Worm (Caenorhabditis elegans): ENCODE data around the gene cyp-35D1.

DNA sequence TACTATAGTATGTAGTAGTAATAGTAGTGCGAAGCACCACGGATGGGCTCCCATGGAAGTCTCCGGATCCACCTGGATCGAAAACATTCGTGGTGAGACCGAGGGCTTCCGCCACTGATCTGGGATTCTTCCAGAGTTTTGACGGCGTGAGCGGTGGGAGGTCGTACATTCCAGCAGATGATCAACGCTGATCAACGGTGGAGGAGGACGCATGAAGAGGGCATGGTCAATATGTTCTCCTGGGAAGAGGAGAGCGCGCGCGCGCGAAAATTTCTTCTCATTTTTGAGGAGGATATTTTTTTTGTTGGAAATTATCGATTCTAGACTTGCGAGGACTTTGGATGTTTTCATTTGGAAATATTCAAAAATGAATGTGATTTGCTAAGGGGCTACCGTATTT is 35.5 kb upstream of the cyp-35D1 start:
- no peak for TF ChIP-seq unc-130 (GFP tag; optimal IDR thresholded peaks at IDR 0.05)
- no peak for TF ChIP-seq lim-7 (GFP tag; IDR thresholded peaks at IDR 0.05)
- no peak for TF ChIP-seq unc-39 (tag; optimal IDR thresholded peaks at IDR 0.05)
- no peak for TF ChIP-seq ces-1 (GFP tag; optimal IDR thresholded peaks at IDR 0.05)
- no peak for TF ChIP-seq dmd-6 (GFP tag; IDR thresholded peaks at IDR 0.05)
- TF ChIP-seq fos-1 (tag; optimal IDR thresholded peaks at IDR 0.05), result no peak
- no peak for TF ChIP-seq daf-12 (tag; optimal IDR thresholded peaks at IDR 0.05)
- TF ChIP-seq aly-2 (tag; optimal IDR thresholded peaks at IDR 0.05), result no peak
